Fruit fly (Drosophila melanogaster): Measurements from ENCODE around the gene CG4119.

The CG4119 gene

DNA sequence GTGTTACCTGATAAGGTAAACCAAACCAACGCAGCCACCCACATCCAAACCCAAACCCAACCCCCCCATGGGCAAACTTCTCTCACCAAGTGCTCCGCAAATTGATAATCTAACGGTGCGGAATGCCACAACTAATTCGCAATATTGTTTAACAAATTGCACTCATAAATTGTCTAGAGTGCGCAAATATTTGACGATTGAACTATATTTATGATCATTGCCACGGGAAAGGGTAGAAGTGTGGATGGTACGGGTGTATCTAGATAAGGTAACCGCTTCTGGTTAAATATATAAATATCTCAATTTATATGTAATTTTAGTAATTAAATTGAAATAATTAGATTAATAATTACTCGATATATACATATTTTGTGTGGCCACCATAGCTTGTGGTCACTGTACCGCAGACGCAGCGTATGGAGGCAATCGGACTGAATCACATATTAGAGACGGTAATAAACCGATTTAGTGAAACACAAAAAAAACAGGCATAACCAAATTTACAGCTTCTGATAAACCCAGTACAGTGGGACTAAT, 52.7 kb downstream of the CG4119 start (continued):
- TF ChIP-seq nmo (GFP tag; optimal IDR thresholded peaks at IDR 0.05) (peak; percentile 24), Aef1 (GFP tag; IDR thresholded peaks at IDR 0.05) (peak; percentile 58; the same call in 2 of the 3 replicates), CG10267 (tag; optimal IDR thresholded peaks at IDR 0.05) (peak; percentile 28), CG7963 (GFP tag; IDR thresholded peaks at IDR 0.05; ENCODE audit: partially characterized antibody) (no peak), CG4730 (GFP tag; IDR thresholded peaks at IDR 0.05) (peak; percentile 57; the same call in 1 of the 2 replicates), D19B (GFP tag; optimal IDR thresholded peaks at IDR 0.05) (peak; percentile 50), ERR (GFP tag; optimal IDR thresholded peaks at IDR 0.05) (no peak), CG6254 (GFP tag; optimal IDR thresholded peaks at IDR 0.05) (no peak), pan (optimal IDR thresholded peaks at IDR 0.05) (no peak), pan (GFP tag; optimal IDR thresholded peaks at IDR 0.05 in 1 of 2, IDR thresholded peaks at IDR 0.05 in 1 of 2) (peak in 1 of 2 experiments; percentile 65), caup (GFP tag; optimal IDR thresholded peaks at IDR 0.05; ENCODE audit: severe bottlenecking) (peak; percentile 71), CG7987 (GFP tag; optimal IDR thresholded peaks at IDR 0.05) (no peak), Gsc (GFP tag; IDR thresholded peaks at IDR 0.05) (no peak), CG4404 (GFP tag; IDR thresholded peaks at IDR 0.05) (no peak), Blimp-1 (GFP tag; optimal IDR thresholded peaks at IDR 0.05) (peak; percentile 7), her (GFP tag; optimal IDR thresholded peaks at IDR 0.05) (no peak), chinmo (GFP tag; IDR thresholded peaks at IDR 0.05; ENCODE audit: partially characterized antibody) (no peak), E2f1 (GFP tag; IDR thresholded peaks at IDR 0.05) (peak; percentile 41; the same call in 1 of the 2 replicates), Chrac-16 (GFP tag; optimal IDR thresholded peaks at IDR 0.05) (peak; percentile 37), vfl (GFP tag; optimal IDR thresholded peaks at IDR 0.05) (peak; percentile 7), ken (GFP tag; IDR thresholded peaks at IDR 0.05) (no peak), CG32772 (GFP tag; IDR thresholded peaks at IDR 0.05) (no peak), croc (GFP tag; conservative IDR thresholded peaks at IDR 0.05) (no peak), ranshi (GFP tag; IDR thresholded peaks at IDR 0.05) (peak; percentile 71; the same call in 1 of the 2 replicates), Eip74EF (GFP tag; optimal IDR thresholded peaks at IDR 0.05) (no peak), CG3163 (GFP tag; optimal IDR thresholded peaks at IDR 0.05) (no peak), Max (GFP tag; optimal IDR thresholded peaks at IDR 0.05) (peak; percentile 1), Elba2 (GFP tag; optimal IDR thresholded peaks at IDR 0.05) (no peak), Nf-YB (GFP tag; optimal IDR thresholded peaks at IDR 0.05) (peak; percentile 20), sna (GFP tag; IDR thresholded peaks at IDR 0.05; ENCODE audit: partially characterized antibody) (no peak), kay (GFP tag; optimal IDR thresholded peaks at IDR 0.05) (no peak), Hr39 (optimal IDR thresholded peaks at IDR 0.05) (no peak), Adf1 (GFP tag; IDR thresholded peaks at IDR 0.05) (peak; percentile 50), Drgx (GFP tag; IDR thresholded peaks at IDR 0.05) (peak; percentile 50; the same call in 1 of the 2 replicates), CG16813 (GFP tag; IDR thresholded peaks at IDR 0.05; ENCODE audit: partially characterized antibody) (no peak), CG8478 (optimal IDR thresholded peaks at IDR 0.05) (no peak), sima (GFP tag; optimal IDR thresholded peaks at IDR 0.05) (no peak), sqz (GFP tag; optimal IDR thresholded peaks at IDR 0.05) (peak; percentile 42), CG7357 (GFP tag; IDR thresholded peaks at IDR 0.05) (no peak), hb (GFP tag; IDR thresholded peaks at IDR 0.05; ENCODE audit: partially characterized antibody) (no peak), CG14441 (GFP tag; IDR thresholded peaks at IDR 0.05) (peak; percentile 56; the same call in 1 of the 2 replicates), ATbp (GFP tag; optimal IDR thresholded peaks at IDR 0.05) (no peak), lmd (GFP tag; IDR thresholded peaks at IDR 0.05) (peak; percentile 71; the same call in 1 of the 2 replicates), nom (GFP tag; optimal IDR thresholded peaks at IDR 0.05) (no peak), CG9817 (tag; optimal IDR thresholded peaks at IDR 0.05) (peak; percentile 75), CG3281 (GFP tag; optimal IDR thresholded peaks at IDR 0.05) (peak; percentile 81), amos (GFP tag; IDR thresholded peaks at IDR 0.05; ENCODE audit: partially characterized antibody) (no peak), Poxn (GFP tag; IDR thresholded peaks at IDR 0.05) (peak; percentile 51; the same call in 1 of the 2 replicates), kah (GFP tag; optimal IDR thresholded peaks at IDR 0.05) (peak; percentile 12), vvl (GFP tag; IDR thresholded peaks at IDR 0.05) (peak; percentile 76)

Data from whole organism, embryonic.